Worm (Caenorhabditis elegans): ENCODE measurements around the gene F46F5.13.

Gene F46F5.13

DNA sequence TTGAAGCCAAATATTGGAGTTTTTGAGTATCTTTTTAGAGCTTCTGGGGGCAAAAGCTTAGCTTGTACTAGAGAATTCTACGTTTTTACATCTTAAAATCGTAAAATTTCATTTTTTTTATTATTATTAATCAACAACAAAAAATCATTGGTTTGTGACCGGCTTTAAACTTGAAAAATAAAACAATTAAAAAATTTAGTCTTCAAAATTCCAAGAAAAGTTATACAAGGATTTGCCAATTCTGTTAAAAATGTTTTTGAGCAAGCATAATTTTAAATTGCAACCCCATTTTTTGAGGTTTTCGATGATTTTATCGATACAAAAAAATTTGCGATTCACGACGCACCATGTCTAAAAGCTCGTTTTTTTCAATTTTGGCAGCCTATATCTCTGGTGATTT lies 45.9 kb upstream of the F46F5.13 start:
- TF ChIP-seq sdc-2 (tag; optimal IDR thresholded peaks at IDR 0.05) (no peak), hlh-15 (tag; optimal IDR thresholded peaks at IDR 0.05) (no peak), lin-11 (tag; optimal IDR thresholded peaks at IDR 0.05) (no peak), hlh-6 (tag; optimal IDR thresholded peaks at IDR 0.05) (no peak), unc-55 (GFP tag; optimal IDR thresholded peaks at IDR 0.05) (no peak), ceh-6 (GFP tag; optimal IDR thresholded peaks at IDR 0.05) (no peak), npax-4 (tag; optimal IDR thresholded peaks at IDR 0.05) (no peak)

- TF ChIP-seq syd-9 (tag; optimal IDR thresholded peaks at IDR 0.05) = no peak
- TF ChIP-seq ceh-31 (tag; optimal IDR thresholded peaks at IDR 0.05) = peak; percentile 61
- peak; percentile 64 for TF ChIP-seq unc-42 (tag; optimal IDR thresholded peaks at IDR 0.05)
- TF ChIP-seq unc-3 (GFP tag; conservative IDR thresholded peaks at IDR 0.05) = 0 out of 2 replicates have a peak, but pooled peaks have one; percentile 10
- no peak for TF ChIP-seq unc-3 (tag; optimal IDR thresholded peaks at IDR 0.05)
- no peak for TF ChIP-seq ttx-3 (tag; optimal IDR thresholded peaks at IDR 0.05)
- no peak for TF ChIP-seq gmeb-2 (tag; optimal IDR thresholded peaks at IDR 0.05)
- TF ChIP-seq ceh-14 (tag; optimal IDR thresholded peaks at IDR 0.05) = peak; percentile 51
- peak; percentile 58 for TF ChIP-seq ceh-18 (tag; optimal IDR thresholded peaks at IDR 0.05)
- TF ChIP-seq nfya-1 (tag; optimal IDR thresholded peaks at IDR 0.05) = peak; percentile 48
- TF ChIP-seq C08G9.2 (tag; optimal IDR thresholded peaks at IDR 0.05) = no peak
- TF ChIP-seq ceh-34 (tag; optimal IDR thresholded peaks at IDR 0.05) = no peak
Observed at ce11 chrII:759788-760187, 43.3 kb upstream of the F46F5.13 start.

- no peak for TF ChIP-seq ceh-48 (tag; optimal IDR thresholded peaks at IDR 0.05)
- no peak for TF ChIP-seq hlh-13 (GFP tag; optimal IDR thresholded peaks at IDR 0.05)
- no peak for TF ChIP-seq ceh-19 (GFP tag; optimal IDR thresholded peaks at IDR 0.05)
- TF ChIP-seq tbx-7 (tag; optimal IDR thresholded peaks at IDR 0.05) = no peak
- no peak for TF ChIP-seq pat-9 (tag; optimal IDR thresholded peaks at IDR 0.05)
- TF ChIP-seq ceh-2 (tag; optimal IDR thresholded peaks at IDR 0.05) = no peak
- TF ChIP-seq ceh-6 (GFP tag; optimal IDR thresholded peaks at IDR 0.05) = no peak
- TF ChIP-seq ceh-45 (GFP tag; IDR thresholded peaks at IDR 0.05) = no peak
- no peak for TF ChIP-seq pax-1 (tag; optimal IDR thresholded peaks at IDR 0.05)
- TF ChIP-seq dve-1 (tag; optimal IDR thresholded peaks at IDR 0.05) = no peak
- no peak for TF ChIP-seq npax-4 (tag; optimal IDR thresholded peaks at IDR 0.05)
- no peak for TF ChIP-seq pha-4 (tag; optimal IDR thresholded peaks at IDR 0.05)
- no peak for TF ChIP-seq unc-3 (GFP tag; conservative IDR thresholded peaks at IDR 0.05)
- no peak for TF ChIP-seq unc-3 (tag; optimal IDR thresholded peaks at IDR 0.05)
- no peak for TF ChIP-seq fkh-10 (GFP tag; optimal IDR thresholded peaks at IDR 0.05)
- no peak for TF ChIP-seq lim-6 (tag; optimal IDR thresholded peaks at IDR 0.05)
- no peak for TF ChIP-seq unc-86 (tag; optimal IDR thresholded peaks at IDR 0.05)
- TF ChIP-seq ceh-22 (tag; optimal IDR thresholded peaks at IDR 0.05) = no peak
- TF ChIP-seq syd-9 (tag; optimal IDR thresholded peaks at IDR 0.05) = no peak
- TF ChIP-seq ref-2 (tag; optimal IDR thresholded peaks at IDR 0.05) = no peak
- no peak for TF ChIP-seq ceh-14 (tag; optimal IDR thresholded peaks at IDR 0.05)
Observed at ce11 chrII:760276-760675, 42.8 kb upstream of the F46F5.13 start.

ce11 chrII:762942-763341 lies 40.2 kb upstream of the F46F5.13 start:
- no peak for TF ChIP-seq madf-2 (tag; optimal IDR thresholded peaks at IDR 0.05)
- TF ChIP-seq rnt-1 (tag; optimal IDR thresholded peaks at IDR 0.05) = no peak
- no peak for TF ChIP-seq pax-1 (tag; optimal IDR thresholded peaks at IDR 0.05)
- TF ChIP-seq nfya-1 (tag; optimal IDR thresholded peaks at IDR 0.05) = no peak
- no peak for TF ChIP-seq pag-3 (tag; optimal IDR thresholded peaks at IDR 0.05; ENCODE audit: borderline replicate concordance)
- peak; percentile 90 for TF ChIP-seq ceh-34 (tag; optimal IDR thresholded peaks at IDR 0.05)
- no peak for TF ChIP-seq ets-4 (tag; optimal IDR thresholded peaks at IDR 0.05)
- TF ChIP-seq lim-6 (tag; optimal IDR thresholded peaks at IDR 0.05) = no peak
- TF ChIP-seq K02D7.2 (tag; optimal IDR thresholded peaks at IDR 0.05) = no peak
- TF ChIP-seq tbx-2 (tag; optimal IDR thresholded peaks at IDR 0.05) = no peak
- TF ChIP-seq gmeb-2 (tag; optimal IDR thresholded peaks at IDR 0.05) = no peak
- no peak for TF ChIP-seq Y22D7AL.16 (tag; optimal IDR thresholded peaks at IDR 0.05)
- TF ChIP-seq lin-11 (tag; optimal IDR thresholded peaks at IDR 0.05) = no peak
- TF ChIP-seq ceh-6 (GFP tag; optimal IDR thresholded peaks at IDR 0.05) = no peak
- peak; percentile 21 for TF ChIP-seq unc-42 (tag; optimal IDR thresholded peaks at IDR 0.05)
- no peak for TF ChIP-seq hlh-6 (tag; optimal IDR thresholded peaks at IDR 0.05)
- no peak for TF ChIP-seq pha-2 (tag; optimal IDR thresholded peaks at IDR 0.05)

Measured in whole organism, late embryonic.